Worm (Caenorhabditis elegans): ENCODE data around the gene F33H12.1.

ce11 chrII:2640982-2641381, 40.7 kb downstream of the F33H12.1 start, which contains the start of gene F22E5.23:
- TF ChIP-seq dao-5 (tag; optimal IDR thresholded peaks at IDR 0.05) (no peak), W03F9.2 (tag; optimal IDR thresholded peaks at IDR 0.05) (no peak)
